Worm (Caenorhabditis elegans) whole organism, L1 larva: ENCODE results near the gene srh-283.

Experiments used
- aha-1 ChIP-seq: fragments of 150-350 bp; optimal IDR thresholded peaks from 2 replicates; lab custom pipeline; 2014; ENCODE audit warnings: missing biosample characterization, missing genetic modification characterization
- blmp-1 ChIP-seq: fragments of 150-350 bp; optimal IDR thresholded peaks from 2 replicates; lab custom pipeline; 2014; ENCODE audit warnings: missing biosample characterization, missing genetic modification characterization
- ceh-82 ChIP-seq, 3 experiments: fragments of 150-350 bp in 1 of 3; sonication (generic microtip) in 2 of 3; optimal IDR thresholded peaks; 2 replicates each; lab custom pipeline; 2014 to 2017; ENCODE audit warnings: missing biosample characterization in 3 of 3, missing genetic modification characterization in 3 of 3
- efl-1 ChIP-seq, 4 experiments: fragments of 150-350 bp; optimal IDR thresholded peaks in 3 of 4; peaks in 1 of 4; 1 replicate in 1 of 4; 2 replicates in 3 of 4; lab custom pipeline; 2014; ENCODE audit warnings: missing biosample characterization in 2 of 4, missing genetic modification characterization in 2 of 4, missing genetic modification reagents in 2 of 4
- egl-27 ChIP-seq, 2 experiments: fragments of 150-350 bp in 1 of 2; sonication (generic microtip); optimal IDR thresholded peaks; 3 replicates each; lab custom pipeline; 2017 to 2018; ENCODE audit warnings: missing biosample characterization in 2 of 2, missing genetic modification characterization in 2 of 2, missing genetic modification reagents in 2 of 2
- lin-13 ChIP-seq: fragments of 150-350 bp; optimal IDR thresholded peaks from 2 replicates; lab custom pipeline; 2014; ENCODE audit warnings: missing biosample characterization, missing genetic modification reagents, missing genetic modification characterization
- lin-14 ChIP-seq: fragments of 200-800 bp; sonication (Bioruptor generic); optimal IDR thresholded peaks from 2 replicates; lab custom pipeline; 2018; ENCODE audit warnings: mild to moderate bottlenecking, missing genetic modification characterization, moderate library complexity, missing compliant biosample characterization
- nhr-12 ChIP-seq: sonication (generic microtip); optimal IDR thresholded peaks from 2 replicates; lab custom pipeline; 2017; ENCODE audit warnings: missing biosample characterization, missing genetic modification characterization
- nhr-237 ChIP-seq: fragments of 150-350 bp; optimal IDR thresholded peaks from 2 replicates; lab custom pipeline; 2014; ENCODE audit warnings: missing biosample characterization, missing genetic modification characterization
- nhr-90 ChIP-seq: sonication (generic microtip); optimal IDR thresholded peaks from 2 replicates; lab custom pipeline; 2016; ENCODE audit warnings: mild to moderate bottlenecking, missing genetic modification characterization, missing compliant biosample characterization; ENCODE audit not compliant: poor library complexity
- sox-4 ChIP-seq: sonication (generic microtip); optimal IDR thresholded peaks from 2 replicates; lab custom pipeline; 2016; ENCODE audit warnings: missing genetic modification characterization, missing compliant biosample characterization
- sup-37 ChIP-seq: fragments of 200-800 bp; sonication (Bioruptor generic); optimal IDR thresholded peaks from 2 replicates; lab custom pipeline; 2018; ENCODE audit warnings: mild to moderate bottlenecking, missing genetic modification characterization, missing compliant biosample characterization
- tbx-2 ChIP-seq: sonication (generic microtip); optimal IDR thresholded peaks from 2 replicates; lab custom pipeline; 2016; ENCODE audit warnings: missing genetic modification characterization, missing compliant biosample characterization
- unc-62 ChIP-seq: fragments of 150-350 bp; optimal IDR thresholded peaks from 2 replicates; lab custom pipeline; 2014; ENCODE audit warnings: missing biosample characterization, missing genetic modification reagents, missing genetic modification characterization

DNA sequence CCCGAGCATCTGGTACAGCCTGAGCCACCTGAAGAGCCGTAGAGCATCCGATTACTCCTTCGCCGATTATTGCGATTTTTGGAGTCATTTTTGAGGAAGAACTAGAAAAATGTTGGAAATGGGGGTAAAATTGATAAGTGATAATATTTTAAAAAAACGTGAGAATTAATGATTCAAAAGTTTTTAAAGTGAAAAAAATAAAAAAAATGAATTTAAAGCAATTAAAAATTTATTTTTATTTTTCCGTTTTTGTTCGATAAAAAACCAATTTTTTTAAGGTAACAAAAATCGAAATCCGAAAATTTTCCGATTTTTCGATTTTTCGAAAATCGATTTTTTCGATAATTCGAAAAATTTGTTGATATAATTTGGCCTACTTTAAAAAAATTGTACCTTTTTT is 12.0 kb downstream of the srh-283 start, which contains the start of gene ddo-1:
- no peak for TF ChIP-seq nhr-12 (tag; lab: Kevin White, UChicago)
- no peak for TF ChIP-seq aha-1
- TF ChIP-seq lin-13 (GFP tag; lab: Kevin White, UChicago): no peak
- TF ChIP-seq blmp-1 (tag; lab: Kevin White, UChicago): no peak
- TF ChIP-seq lin-14 (GFP tag; lab: Kevin White, UChicago): no peak
- no peak for TF ChIP-seq efl-1 (optimal IDR thresholded peaks at IDR 0.05; lab: Kevin White, UChicago)
- no peak for TF ChIP-seq efl-1 (GFP tag; optimal IDR thresholded peaks at IDR 0.05 in 1 of 2; lab: Kevin White, UChicago)
- no peak for TF ChIP-seq nhr-90
- TF ChIP-seq nhr-237 (tag; lab: Kevin White, UChicago): no peak
- no peak for TF ChIP-seq tbx-2 (tag; lab: Kevin White, UChicago)
- no peak for TF ChIP-seq sox-4
- TF ChIP-seq egl-27 (tag; optimal IDR thresholded peaks at IDR 0.05; lab: Kevin White, UChicago): no peak
- TF ChIP-seq ceh-82 (tag; optimal IDR thresholded peaks at IDR 0.05; lab: Kevin White, UChicago): no peak
- TF ChIP-seq unc-62 (GFP tag; lab: Kevin White, UChicago): no peak
- no peak for TF ChIP-seq sup-37 (GFP tag; lab: Kevin White, UChicago)
